Worm (Caenorhabditis elegans) whole organism, late embryonic: ENCODE results near the gene srw-6.

Source experiments
- ama-1 ChIP-seq: fragments of 150-350 bp; optimal IDR thresholded peaks from 2 replicates; lab custom pipeline; 2014
- ceh-18 ChIP-seq: sonication (generic microtip); optimal IDR thresholded peaks from 2 replicates; lab custom pipeline; 2016; ENCODE audit warnings: missing genetic modification characterization, missing compliant biosample characterization
- ceh-2 ChIP-seq: sonication (generic microtip); optimal IDR thresholded peaks from 2 replicates; lab custom pipeline; 2016; ENCODE audit warnings: missing genotype, missing genetic modification characterization, missing compliant biosample characterization
- dve-1 ChIP-seq: sonication (generic microtip); optimal IDR thresholded peaks from 2 replicates; lab custom pipeline; 2017; ENCODE audit warnings: antibody characterized with exemption, mild to moderate bottlenecking, missing genetic modification characterization, missing compliant biosample characterization
- elt-2 ChIP-seq: sonication (generic microtip); optimal IDR thresholded peaks from 2 replicates; lab custom pipeline; 2016; ENCODE audit warnings: missing genetic modification reagents, missing genetic modification characterization, missing compliant biosample characterization
- ets-4 ChIP-seq: sonication (generic microtip); optimal IDR thresholded peaks from 2 replicates; lab custom pipeline; 2016; ENCODE audit warnings: missing genetic modification characterization, missing compliant biosample characterization
- fkh-6 ChIP-seq: sonication (generic microtip); optimal IDR thresholded peaks from 2 replicates; lab custom pipeline; 2016; ENCODE audit warnings: missing genetic modification characterization, missing compliant biosample characterization
- hlh-8 ChIP-seq: sonication (generic microtip); optimal IDR thresholded peaks from 2 replicates; lab custom pipeline; 2016; ENCODE audit warnings: missing genotype, missing genetic modification characterization, missing compliant biosample characterization
- lin-11 ChIP-seq: fragments of 200-800 bp; sonication (Bioruptor generic); optimal IDR thresholded peaks from 2 replicates; lab custom pipeline; 2018; ENCODE audit warnings: mild to moderate bottlenecking, missing genetic modification characterization, missing compliant biosample characterization
- nhr-11 ChIP-seq: fragments of 150-350 bp; optimal IDR thresholded peaks from 2 replicates; lab custom pipeline; 2014; ENCODE audit warnings: missing biosample characterization, missing genetic modification characterization
- pag-3 ChIP-seq: sonication (generic microtip); optimal IDR thresholded peaks from 2 replicates; lab custom pipeline; 2016; ENCODE audit warnings: missing compliant biosample characterization, missing genetic modification characterization, borderline replicate concordance
- pax-1 ChIP-seq: fragments of 150-350 bp; optimal IDR thresholded peaks from 2 replicates; lab custom pipeline; 2014; ENCODE audit warnings: missing biosample characterization, missing genetic modification characterization
- tbx-7 ChIP-seq: sonication (generic microtip); optimal IDR thresholded peaks from 2 replicates; lab custom pipeline; 2016; ENCODE audit warnings: missing genotype, missing genetic modification characterization, missing compliant biosample characterization
- ttx-3 ChIP-seq: sonication (generic microtip); optimal IDR thresholded peaks from 2 replicates; lab custom pipeline; 2016; ENCODE audit warnings: missing genetic modification reagents, missing genetic modification characterization, missing compliant biosample characterization

DNA sequence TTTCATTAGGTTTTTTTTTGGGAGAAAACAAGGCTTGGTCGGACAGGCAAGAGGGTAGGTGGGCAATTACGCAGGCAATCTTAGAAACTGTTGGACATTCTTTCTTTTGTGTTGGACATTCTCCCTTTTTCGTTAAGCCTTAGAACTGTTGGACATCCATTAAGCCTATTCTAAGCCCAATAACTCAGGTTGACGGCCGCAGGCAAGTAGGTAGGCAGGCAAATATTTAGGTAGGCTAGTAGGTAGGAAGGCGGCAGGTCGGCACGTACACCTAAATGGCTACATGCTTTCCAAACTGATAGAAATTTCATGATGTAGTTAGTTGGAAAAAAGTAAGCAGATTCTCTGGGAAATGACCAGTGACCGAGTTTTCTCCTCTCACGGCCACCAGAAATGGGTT lies 23.7 kb downstream of the srw-6 start:
- TF ChIP-seq lin-11 (no peak), hlh-8 (tag; lab: Kevin White, UChicago) (no peak), ceh-18 (tag; lab: Kevin White, UChicago) (no peak), elt-2 (tag; lab: Kevin White, UChicago) (no peak), ttx-3 (no peak), dve-1 (tag; lab: Kevin White, UChicago) (no peak), ama-1 (lab: Kevin White, UChicago) (no peak), ceh-2 (tag; lab: Kevin White, UChicago) (no peak), ets-4 (tag; lab: Kevin White, UChicago) (no peak), pag-3 (tag; lab: Kevin White, UChicago) (no peak), nhr-11 (tag; lab: Kevin White, UChicago) (no peak), tbx-7 (no peak), pax-1 (tag; lab: Kevin White, UChicago) (no peak), fkh-6 (tag; lab: Kevin White, UChicago) (no peak)
